Fruit fly (Drosophila melanogaster): ENCODE measurements around the gene Strump.

Strump gene

dm6 chr3L:16105528-16105927 is 16.3 kb upstream of the Strump start, which contains the start of the genes IntS9 and CG43295 (continued):
- TF ChIP-seq mam (GFP tag; optimal IDR thresholded peaks at IDR 0.05) (peak; percentile 89), Myb (GFP tag; optimal IDR thresholded peaks at IDR 0.05) (peak; percentile 70), NK7.1 (GFP tag; optimal IDR thresholded peaks at IDR 0.05) (peak; percentile 62), MBD-R2 (GFP tag; IDR thresholded peaks at IDR 0.05) (peak; percentile 94), CG31224 (GFP tag; IDR thresholded peaks at IDR 0.05) (peak; percentile 60), CG33557 (GFP tag; optimal IDR thresholded peaks at IDR 0.05) (peak; percentile 63), tap (tag; optimal IDR thresholded peaks at IDR 0.05) (no peak), cg (GFP tag; optimal IDR thresholded peaks at IDR 0.05) (no peak), B-H1 (GFP tag; IDR thresholded peaks at IDR 0.05) (peak; percentile 79), pnt (GFP tag; optimal IDR thresholded peaks at IDR 0.05) (peak; percentile 83), Hr3 (GFP tag; optimal IDR thresholded peaks at IDR 0.05) (peak; percentile 83), zfh2 (GFP tag; optimal IDR thresholded peaks at IDR 0.05) (peak; percentile 91), CG6654 (GFP tag; optimal IDR thresholded peaks at IDR 0.05) (peak; percentile 43), CG12071 (GFP tag; optimal IDR thresholded peaks at IDR 0.05) (no peak), CG17385 (GFP tag; optimal IDR thresholded peaks at IDR 0.05) (peak; percentile 69), Doc3 (GFP tag; IDR thresholded peaks at IDR 0.05; ENCODE audit: partially characterized antibody) (no peak; the same call in 2 of the 3 replicates), GATAe (GFP tag; conservative IDR thresholded peaks at IDR 0.05) (peak; percentile 46), Aef1 (GFP tag; IDR thresholded peaks at IDR 0.05) (peak; percentile 82), Ada2b (GFP tag; IDR thresholded peaks at IDR 0.05) (peak; percentile 86), fd96Cb (tag; optimal IDR thresholded peaks at IDR 0.05) (peak; percentile 75), CG4707 (GFP tag; optimal IDR thresholded peaks at IDR 0.05) (no peak), onecut (GFP tag; IDR thresholded peaks at IDR 0.05) (peak; percentile 47), Chrac-16 (GFP tag; optimal IDR thresholded peaks at IDR 0.05) (peak; percentile 89), Sin3A (optimal IDR thresholded peaks at IDR 0.05) (peak; percentile 39), CG31388 (GFP tag; optimal IDR thresholded peaks at IDR 0.05) (peak; percentile 29), CG11093 (GFP tag; IDR thresholded peaks at IDR 0.05) (peak; percentile 67; the same call in 1 of the 3 replicates), Asciz (GFP tag; optimal IDR thresholded peaks at IDR 0.05) (no peak), CG14965 (GFP tag; optimal IDR thresholded peaks at IDR 0.05; ENCODE audit: borderline replicate concordance) (no peak), shn (GFP tag; optimal IDR thresholded peaks at IDR 0.05) (peak; percentile 88), lola (GFP tag; optimal IDR thresholded peaks at IDR 0.05) (peak in 1 of 3 experiments; percentile 76), NC2β (GFP tag; optimal IDR thresholded peaks at IDR 0.05) (peak; percentile 89), p53 (GFP tag; optimal IDR thresholded peaks at IDR 0.05) (no peak), CG17829 (tag; optimal IDR thresholded peaks at IDR 0.05) (peak; percentile 82), maf-S (GFP tag; optimal IDR thresholded peaks at IDR 0.05) (peak; percentile 83), Rfx (GFP tag; IDR thresholded peaks at IDR 0.05) (peak; percentile 76), CG2712 (tag; optimal IDR thresholded peaks at IDR 0.05) (no peak), Atf6 (GFP tag; IDR thresholded peaks at IDR 0.05) (peak; percentile 82), Sry-δ (GFP tag; optimal IDR thresholded peaks at IDR 0.05) (peak; percentile 61), CG2875 (GFP tag; optimal IDR thresholded peaks at IDR 0.05) (peak; percentile 73), CG7786 (GFP tag; optimal IDR thresholded peaks at IDR 0.05) (peak; percentile 85), inv (GFP tag; IDR thresholded peaks at IDR 0.05; ENCODE audit: partially characterized antibody) (no peak), nerfin-2 (GFP tag; IDR thresholded peaks at IDR 0.05; ENCODE audit: partially characterized antibody) (no peak), Scr (GFP tag; IDR thresholded peaks at IDR 0.05; ENCODE audit: partially characterized antibody) (peak; percentile 37), CG30020 (tag; optimal IDR thresholded peaks at IDR 0.05) (peak; percentile 52), Sox100B (GFP tag; optimal IDR thresholded peaks at IDR 0.05) (no peak), CG1233 (GFP tag; optimal IDR thresholded peaks at IDR 0.05) (peak; percentile 58), dati (GFP tag; IDR thresholded peaks at IDR 0.05) (peak; percentile 82), Pdp1 (GFP tag; optimal IDR thresholded peaks at IDR 0.05) (peak; percentile 85), CG7357 (GFP tag; IDR thresholded peaks at IDR 0.05) (peak; percentile 69; the same call in 2 of the 3 replicates), CG11456 (GFP tag; IDR thresholded peaks at IDR 0.05) (peak; percentile 80), kay (GFP tag; optimal IDR thresholded peaks at IDR 0.05) (peak; percentile 64)
